Fruit fly (Drosophila melanogaster) whole organism, embryonic: ENCODE results near the gene sno.

Source experiments
- B-H1 ChIP-seq: fragments of 200-800 bp; sonication (Bioruptor generic); IDR thresholded peaks from 3 replicates; pipeline ENCODE4 v1.3.6; 2022; ENCODE audit warnings: missing biosample characterization, missing genetic modification characterization
- CG1024 ChIP-seq: fragments of 200-800 bp; sonication (Bioruptor generic); IDR thresholded peaks from 2 replicates; pipeline ENCODE4 v1.3.6; 2022; ENCODE audit warnings: missing biosample characterization, missing genetic modification characterization
- CG10274 ChIP-seq: fragments of 200-800 bp; sonication (Bioruptor generic); optimal IDR thresholded peaks from 3 replicates; lab custom pipeline; 2017; ENCODE audit warnings: missing biosample characterization, mild to moderate bottlenecking, missing genetic modification characterization
- CG12219 ChIP-seq: fragments of 200-800 bp; sonication (Bioruptor generic); optimal IDR thresholded peaks from 3 replicates; lab custom pipeline; 2018; ENCODE audit warnings: missing biosample characterization, mild to moderate bottlenecking, missing genetic modification characterization
- CG13296 ChIP-seq: fragments of 200-800 bp; sonication (Bioruptor generic); optimal IDR thresholded peaks from 3 replicates; lab custom pipeline; 2018; ENCODE audit warnings: missing biosample characterization, mild to moderate bottlenecking, missing genetic modification characterization
- CG14710 ChIP-seq: fragments of 200-800 bp; sonication (Bioruptor generic); optimal IDR thresholded peaks from 3 replicates; lab custom pipeline; 2019; ENCODE audit warnings: missing biosample characterization, mild to moderate bottlenecking, missing genetic modification characterization, moderate library complexity
- CG15073 ChIP-seq: fragments of 200-800 bp; sonication (Bioruptor generic); optimal IDR thresholded peaks from 2 replicates; lab custom pipeline; 2016; ENCODE audit warnings: missing biosample characterization, missing genetic modification characterization
- CG17186 ChIP-seq: fragments of 200-800 bp; sonication (Bioruptor generic); optimal IDR thresholded peaks from 3 replicates; lab custom pipeline; 2017; ENCODE audit warnings: missing biosample characterization, missing genetic modification reagents, missing genetic modification characterization
- CG17328 ChIP-seq: fragments of 200-800 bp; sonication (Bioruptor generic); IDR thresholded peaks from 2 replicates; pipeline ENCODE4 v1.3.6; 2022; ENCODE audit warnings: missing biosample characterization, missing genetic modification characterization
- CG17359 ChIP-seq: fragments of 200-800 bp; sonication (Bioruptor generic); optimal IDR thresholded peaks from 3 replicates; lab custom pipeline; 2018; ENCODE audit warnings: missing biosample characterization, mild to moderate bottlenecking, missing genetic modification characterization, moderate library complexity
- CG17912 ChIP-seq: fragments of 200-800 bp; sonication (Bioruptor generic); optimal IDR thresholded peaks from 2 replicates; lab custom pipeline; 2018; ENCODE audit warnings: missing biosample characterization, mild to moderate bottlenecking, missing genetic modification characterization
- CG2199 ChIP-seq: fragments of 200-800 bp; sonication (Bioruptor generic); IDR thresholded peaks from 3 replicates; pipeline ENCODE4 v1.3.6; 2022; ENCODE audit warnings: missing biosample characterization, missing genetic modification characterization
- CG2875 ChIP-seq: fragments of 200-800 bp; sonication (Bioruptor generic); optimal IDR thresholded peaks from 2 replicates; lab custom pipeline; 2017; ENCODE audit warnings: missing biosample characterization, mild to moderate bottlenecking, missing genetic modification characterization, missing genetic modification reagents
- CG30020 ChIP-seq: fragments of 200-800 bp; optimal IDR thresholded peaks from 2 replicates; lab custom pipeline; 2019; ENCODE audit warnings: missing biosample characterization, mild to moderate bottlenecking, missing genetic modification characterization, moderate library complexity
- CG30431 ChIP-seq: fragments of 200-800 bp; sonication (Bioruptor generic); optimal IDR thresholded peaks from 2 replicates; lab custom pipeline; 2017; ENCODE audit warnings: missing biosample characterization, missing genetic modification characterization
- CG31441 ChIP-seq: fragments of 200-800 bp; sonication (Bioruptor generic); IDR thresholded peaks from 2 replicates; pipeline ENCODE4 v1.3.6; 2022; ENCODE audit warnings: missing biosample characterization, missing genetic modification characterization
- CG5245 ChIP-seq: fragments of 200-800 bp; sonication (Bioruptor generic); optimal IDR thresholded peaks from 3 replicates; lab custom pipeline; 2016; ENCODE audit warnings: missing biosample characterization, missing genetic modification characterization
- CG6813 ChIP-seq: fragments of 200-800 bp; sonication (Bioruptor generic); optimal IDR thresholded peaks from 2 replicates; lab custom pipeline; 2017; ENCODE audit warnings: missing biosample characterization, missing genetic modification characterization, mild to moderate bottlenecking, moderate library complexity, missing genetic modification reagents
- CG8388 ChIP-seq: fragments of 200-800 bp; sonication (Bioruptor generic); optimal IDR thresholded peaks from 2 replicates; lab custom pipeline; 2019; ENCODE audit warnings: missing biosample characterization, mild to moderate bottlenecking, missing genetic modification characterization, moderate library complexity
- CG8478 ChIP-seq: fragments of >200 bp; optimal IDR thresholded peaks from 2 replicates; lab custom pipeline; 2018
- CG9609 ChIP-seq: fragments of 200-800 bp; sonication (Bioruptor generic); optimal IDR thresholded peaks from 3 replicates; lab custom pipeline; 2016; ENCODE audit warnings: missing biosample characterization, missing genetic modification characterization
- Chrac-16 ChIP-seq: fragments of 200-800 bp; sonication (Bioruptor generic); optimal IDR thresholded peaks from 3 replicates; lab custom pipeline; 2016; ENCODE audit warnings: missing biosample characterization, missing genetic modification characterization
- D19B ChIP-seq: fragments of 200-800 bp; sonication (Bioruptor generic); optimal IDR thresholded peaks from 2 replicates; lab custom pipeline; 2017; ENCODE audit warnings: missing biosample characterization, mild to moderate bottlenecking, missing genetic modification characterization
- Doc3 ChIP-seq: fragments of 200-800 bp; sonication (Bioruptor generic); IDR thresholded peaks from 3 replicates; pipeline ENCODE4 v1.3.6; 2022; ENCODE audit warnings: missing biosample characterization, missing genetic modification characterization; ENCODE audit not compliant: partially characterized antibody
- Fer1 ChIP-seq: fragments of 200-800 bp; sonication (Bioruptor generic); optimal IDR thresholded peaks from 2 replicates; lab custom pipeline; 2017; ENCODE audit warnings: missing biosample characterization, mild to moderate bottlenecking, missing genetic modification characterization
- Fer2 ChIP-seq: fragments of 200-800 bp; sonication (Bioruptor generic); optimal IDR thresholded peaks from 2 replicates; lab custom pipeline; 2018; ENCODE audit warnings: missing biosample characterization, mild to moderate bottlenecking, missing genetic modification characterization, moderate library complexity
- HLH3B ChIP-seq: fragments of 200-800 bp; sonication (Bioruptor generic); IDR thresholded peaks from 2 replicates; pipeline ENCODE4 v1.3.6; 2022; ENCODE audit warnings: missing biosample characterization, missing genetic modification characterization
- Mes4 ChIP-seq: fragments of 200-800 bp; sonication (Bioruptor generic); optimal IDR thresholded peaks from 2 replicates; lab custom pipeline; 2016; ENCODE audit warnings: missing biosample characterization, missing genetic modification characterization
- NFAT ChIP-seq: fragments of 200-800 bp; sonication (Bioruptor generic); IDR thresholded peaks from 2 replicates; pipeline ENCODE4 v1.3.6; 2022; ENCODE audit warnings: missing biosample characterization, missing genetic modification characterization
- Nf-YB ChIP-seq: fragments of 200-800 bp; sonication (Bioruptor generic); optimal IDR thresholded peaks from 3 replicates; lab custom pipeline; 2019; ENCODE audit warnings: missing biosample characterization, mild to moderate bottlenecking, missing genetic modification characterization, moderate library complexity
- NfI ChIP-seq: fragments of 200-800 bp; sonication (Bioruptor generic); optimal IDR thresholded peaks from 3 replicates; lab custom pipeline; 2018; ENCODE audit warnings: missing biosample characterization, mild to moderate bottlenecking, missing genetic modification characterization, moderate library complexity
- Oaz ChIP-seq: fragments of 200-800 bp; sonication (Bioruptor generic); IDR thresholded peaks from 2 replicates; pipeline ENCODE4 v1.3.6; 2022; ENCODE audit warnings: missing biosample characterization, missing genetic modification characterization
- ab ChIP-seq: fragments of 200-800 bp; sonication (Bioruptor generic); optimal IDR thresholded peaks from 2 replicates; lab custom pipeline; 2016; ENCODE audit warnings: missing biosample characterization, missing genetic modification characterization
- ap ChIP-seq: fragments of 200-800 bp; sonication (Bioruptor generic); IDR thresholded peaks from 2 replicates; pipeline ENCODE4 v1.3.6; 2022; ENCODE audit warnings: missing biosample characterization, missing genetic modification characterization
- ase ChIP-seq: fragments of 200-800 bp; sonication (Bioruptor generic); IDR thresholded peaks from 3 replicates; pipeline ENCODE4 v1.3.6; 2022; ENCODE audit warnings: missing biosample characterization, missing genetic modification characterization
- btn ChIP-seq: fragments of 200-800 bp; sonication (Bioruptor generic); optimal IDR thresholded peaks from 2 replicates; lab custom pipeline; 2016; ENCODE audit warnings: missing biosample characterization, missing genetic modification characterization
- chn ChIP-seq: fragments of 200-800 bp; sonication (Bioruptor generic); optimal IDR thresholded peaks from 2 replicates; lab custom pipeline; 2016; ENCODE audit warnings: missing biosample characterization, missing genetic modification characterization
- dpn ChIP-seq, 2 experiments: fragments of 200-800 bp; sonication (Bioruptor generic); optimal IDR thresholded peaks; 3 replicates each; lab custom pipeline; 2016; ENCODE audit warnings: missing biosample characterization in 2 of 2, missing genetic modification characterization in 2 of 2
- emc ChIP-seq: fragments of 200-800 bp; sonication (Bioruptor generic); optimal IDR thresholded peaks from 2 replicates; lab custom pipeline; 2016; ENCODE audit warnings: missing biosample characterization, missing genetic modification characterization
- gro ChIP-seq: fragments of 200-800 bp; sonication (Bioruptor generic); optimal IDR thresholded peaks from 2 replicates; lab custom pipeline; 2016; ENCODE audit warnings: missing biosample characterization, missing genetic modification characterization
- her ChIP-seq: fragments of 200-800 bp; sonication (Bioruptor generic); optimal IDR thresholded peaks from 2 replicates; lab custom pipeline; 2016; ENCODE audit warnings: missing biosample characterization, missing genetic modification characterization
- nerfin-1 ChIP-seq: fragments of 200-800 bp; sonication (Bioruptor generic); optimal IDR thresholded peaks from 3 replicates; lab custom pipeline; 2019; ENCODE audit warnings: missing biosample characterization, mild to moderate bottlenecking, missing genetic modification characterization, moderate library complexity
- pb ChIP-seq: fragments of 200-800 bp; sonication (Bioruptor generic); optimal IDR thresholded peaks from 3 replicates; lab custom pipeline; 2016; ENCODE audit warnings: missing biosample characterization, missing genetic modification characterization
- pros ChIP-seq: fragments of 200-800 bp; sonication (Bioruptor generic); optimal IDR thresholded peaks from 3 replicates; lab custom pipeline; 2019; ENCODE audit warnings: missing biosample characterization, mild to moderate bottlenecking, missing genetic modification characterization, moderate library complexity
- shn ChIP-seq: fragments of 200-800 bp; sonication (Bioruptor generic); optimal IDR thresholded peaks from 3 replicates; lab custom pipeline; 2016; ENCODE audit warnings: missing biosample characterization, missing genetic modification characterization
- so ChIP-seq: fragments of 200-800 bp; sonication (Bioruptor generic); IDR thresholded peaks from 3 replicates; pipeline ENCODE4 v1.3.6; 2022; ENCODE audit warnings: missing biosample characterization, missing genetic modification characterization
- sr ChIP-seq: fragments of 200-800 bp; sonication (Bioruptor generic); IDR thresholded peaks from 3 replicates; pipeline ENCODE4 v1.3.6; 2022; ENCODE audit warnings: missing biosample characterization, missing genetic modification characterization
- yki ChIP-seq: fragments of >200 bp; optimal IDR thresholded peaks from 3 replicates; lab custom pipeline; 2018
- zen ChIP-seq: fragments of 200-800 bp; sonication (Bioruptor generic); optimal IDR thresholded peaks from 3 replicates; lab custom pipeline; 2018; ENCODE audit warnings: missing biosample characterization, mild to moderate bottlenecking, missing genetic modification characterization, moderate library complexity
- zf30C ChIP-seq: fragments of 200-800 bp; sonication (Bioruptor generic); optimal IDR thresholded peaks from 3 replicates; lab custom pipeline; 2018; ENCODE audit warnings: missing biosample characterization, mild to moderate bottlenecking, missing genetic modification characterization

sno gene

DNA sequence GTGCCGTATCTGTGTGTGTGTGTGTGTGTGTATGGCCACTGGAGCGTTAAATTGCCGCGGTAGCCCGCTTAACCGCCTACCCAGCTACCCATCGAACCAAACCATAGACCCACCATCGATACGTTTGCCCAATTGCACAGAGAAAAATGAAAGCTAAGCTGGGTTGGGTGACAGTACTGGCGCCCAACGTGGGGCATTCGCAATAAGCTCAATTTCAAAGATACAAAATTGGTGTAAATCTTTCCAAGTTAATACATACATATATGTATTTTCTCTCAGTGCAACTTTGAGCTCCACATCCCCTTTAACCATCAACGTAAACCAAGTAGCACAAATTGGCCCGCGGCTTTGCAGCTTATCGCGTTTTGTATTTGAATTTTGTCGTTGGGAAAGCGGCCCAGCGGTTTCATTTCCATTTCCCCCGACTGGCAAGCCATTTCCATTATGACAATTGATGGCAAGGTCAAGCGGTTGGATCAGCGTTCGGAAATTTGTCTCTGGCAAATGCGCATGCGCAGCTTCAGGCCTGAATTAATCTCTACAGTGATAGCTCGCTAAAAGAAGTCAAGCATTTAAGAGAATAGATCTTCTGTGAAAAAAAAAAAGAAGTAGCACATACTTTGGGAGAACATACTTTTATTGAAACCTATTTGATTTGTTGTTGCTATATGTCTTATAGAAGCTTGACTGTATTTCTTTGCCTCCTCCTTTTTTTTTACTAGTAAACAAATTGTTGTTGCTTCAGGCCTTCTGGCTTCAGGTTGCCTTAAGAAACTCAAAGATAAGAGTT lies 21.1 kb upstream of the sno start (continued):
- peak; percentile 66 for TF ChIP-seq ab (GFP tag; lab: Kevin White, UChicago)
- no peak for TF ChIP-seq CG8478 (lab: Kevin White, UChicago)
- TF ChIP-seq pb (GFP tag; lab: Kevin White, UChicago), result peak; percentile 56
- peak; percentile 59 for TF ChIP-seq CG9609 (GFP tag; lab: Kevin White, UChicago)
- TF ChIP-seq CG14710, result peak; percentile 47
- TF ChIP-seq gro (GFP tag; lab: Kevin White, UChicago), result peak; percentile 38
- peak; percentile 71; the same call in 1 of the 2 replicates for TF ChIP-seq CG1024 (GFP tag; lab: Robert Waterston, UW)
- no peak for TF ChIP-seq zen
- TF ChIP-seq shn (GFP tag; lab: Kevin White, UChicago), result peak; percentile 50
- TF ChIP-seq CG13296 (GFP tag; lab: Kevin White, UChicago), result peak; percentile 4
- peak; percentile 38 for TF ChIP-seq nerfin-1 (tag; lab: Kevin White, UChicago)
- peak; percentile 77 for TF ChIP-seq CG31441
- TF ChIP-seq CG15073 (GFP tag; lab: Kevin White, UChicago), result no peak
- TF ChIP-seq Oaz (GFP tag; lab: Robert Waterston, UW), result peak; percentile 63
- TF ChIP-seq sr (GFP tag; lab: Robert Waterston, UW), result peak; percentile 55; the same call in 1 of the 3 replicates
- TF ChIP-seq B-H1, result peak; percentile 63
- TF ChIP-seq Doc3 (GFP tag; lab: Robert Waterston, UW), result no peak
- TF ChIP-seq CG17359 (tag; lab: Kevin White, UChicago), result peak; percentile 76
- peak; percentile 76 for TF ChIP-seq so (GFP tag; lab: Robert Waterston, UW)
- TF ChIP-seq emc, result peak; percentile 13
- TF ChIP-seq CG5245 (GFP tag; lab: Kevin White, UChicago), result peak; percentile 64
- TF ChIP-seq CG17328 (GFP tag; lab: Robert Waterston, UW), result peak; percentile 80
- peak; percentile 49 for TF ChIP-seq CG8388 (GFP tag; lab: Kevin White, UChicago)
- peak; percentile 15 for TF ChIP-seq D19B (GFP tag; lab: Kevin White, UChicago)
- peak; percentile 53; the same call in 1 of the 2 replicates for TF ChIP-seq NFAT (GFP tag; lab: Robert Waterston, UW)
- TF ChIP-seq zf30C (GFP tag; lab: Kevin White, UChicago), result no peak
- TF ChIP-seq CG17912 (GFP tag; lab: Kevin White, UChicago), result peak; percentile 16
- peak; percentile 59 for TF ChIP-seq her
- TF ChIP-seq dpn (GFP tag; optimal IDR thresholded peaks at IDR 0.05; lab: Kevin White, UChicago), result peak; percentile 69
- no peak for TF ChIP-seq CG30020 (tag; lab: Kevin White, UChicago)
- TF ChIP-seq pros (GFP tag; lab: Kevin White, UChicago), result no peak
- peak; percentile 83 for TF ChIP-seq ase
- TF ChIP-seq btn (GFP tag; lab: Kevin White, UChicago), result peak; percentile 5
- peak; percentile 86 for TF ChIP-seq HLH3B (GFP tag; lab: Robert Waterston, UW)
- TF ChIP-seq Fer2 (tag; lab: Kevin White, UChicago), result peak; percentile 21
- TF ChIP-seq CG10274 (GFP tag; lab: Kevin White, UChicago), result peak; percentile 34
- TF ChIP-seq Fer1 (GFP tag; lab: Kevin White, UChicago), result peak; percentile 67
- peak; percentile 65 for TF ChIP-seq CG12219
- peak; percentile 59 for TF ChIP-seq CG30431 (GFP tag; lab: Kevin White, UChicago)
- TF ChIP-seq CG2875 (GFP tag; lab: Kevin White, UChicago), result peak; percentile 59
- peak; percentile 44 for TF ChIP-seq chn
- TF ChIP-seq Nf-YB, result peak; percentile 4
- TF ChIP-seq yki (lab: Kevin White, UChicago), result no peak
- peak; percentile 65; the same call in 2 of the 3 replicates for TF ChIP-seq CG2199 (GFP tag; lab: Robert Waterston, UW)
- peak; percentile 65 for TF ChIP-seq CG6813
- TF ChIP-seq ap (GFP tag; lab: Robert Waterston, UW), result peak; percentile 84
- peak; percentile 36 for TF ChIP-seq Mes4 (GFP tag; lab: Kevin White, UChicago)
- peak; percentile 68 for TF ChIP-seq Chrac-16 (GFP tag; lab: Kevin White, UChicago)
- peak; percentile 8 for TF ChIP-seq CG17186 (GFP tag; lab: Kevin White, UChicago)
- TF ChIP-seq NfI (GFP tag; lab: Kevin White, UChicago), result peak; percentile 55
